Worm (Caenorhabditis elegans) whole organism, L4 larva: ENCODE results near the gene clec-160.

Source experiments
- T20F7.1 ChIP-seq: fragments of 200-800 bp; sonication (Bioruptor generic); optimal IDR thresholded peaks from 2 replicates; lab custom pipeline; 2018; ENCODE audit warnings: mild to moderate bottlenecking, missing genetic modification characterization, missing compliant biosample characterization
- T26A8.4 ChIP-seq: fragments of 200-800 bp; sonication (Bioruptor generic); IDR thresholded peaks from 2 replicates; pipeline ENCODE4 v1.3.6; 2022; ENCODE audit warnings: missing genetic modification characterization, missing compliant biosample characterization
- Y48G9A.11 ChIP-seq: fragments of 200-800 bp; sonication (Bioruptor generic); IDR thresholded peaks from 2 replicates; pipeline ENCODE4 v1.3.6; 2022; ENCODE audit warnings: missing genetic modification reagents, missing genetic modification characterization, missing compliant biosample characterization
- Y5F2A.4 ChIP-seq: fragments of 200-800 bp; sonication (Bioruptor generic); optimal IDR thresholded peaks from 2 replicates; lab custom pipeline; 2018; ENCODE audit warnings: mild to moderate bottlenecking, missing genetic modification characterization, missing compliant biosample characterization
- aha-1 ChIP-seq: fragments of 150-350 bp; peaks from one replicate; lab custom pipeline; 2014; ENCODE audit warnings: missing biosample characterization, missing genetic modification characterization
- ama-1 ChIP-seq: fragments of 150-350 bp; optimal IDR thresholded peaks from 2 replicates; lab custom pipeline; 2014; ENCODE audit warnings: inconsistent platforms, mixed read lengths
- ceh-82 ChIP-seq: sonication (generic microtip); optimal IDR thresholded peaks from 2 replicates; lab custom pipeline; 2017; ENCODE audit warnings: missing biosample characterization, missing genetic modification characterization
- ctbp-1 ChIP-seq: fragments of 200-800 bp; sonication (Bioruptor generic); IDR thresholded peaks from 2 replicates; pipeline ENCODE4 v1.3.6; 2022; ENCODE audit warnings: missing genetic modification reagents, missing genetic modification characterization, missing compliant biosample characterization
- daf-16 ChIP-seq, 3 experiments: sonication (generic microtip); optimal IDR thresholded peaks; 2 replicates each; lab custom pipeline; 2016 to 2017; ENCODE audit warnings: missing genetic modification characterization in 3 of 3, missing genetic modification reagents in 3 of 3, mild to moderate bottlenecking in 2 of 3, missing compliant biosample characterization in 2 of 3, missing biosample characterization in 1 of 3, moderate library complexity in 1 of 3
- dmd-6 ChIP-seq: fragments of 200-800 bp; sonication (Bioruptor generic); IDR thresholded peaks from 2 replicates; pipeline ENCODE4 v1.3.6; 2022; ENCODE audit warnings: missing genetic modification reagents, missing genetic modification characterization, missing compliant biosample characterization
- dmd-8 ChIP-seq: fragments of 200-800 bp; sonication (Bioruptor generic); IDR thresholded peaks from 2 replicates; pipeline ENCODE4 v1.3.6; 2022; ENCODE audit warnings: missing genetic modification characterization, missing compliant biosample characterization
- dpl-1 ChIP-seq: fragments of 150-350 bp; optimal IDR thresholded peaks from 2 replicates; lab custom pipeline; 2014; ENCODE audit warnings: missing biosample characterization, missing genetic modification reagents, missing genetic modification characterization
- hmg-1.1 ChIP-seq: fragments of 200-800 bp; sonication (Bioruptor generic); IDR thresholded peaks from 2 replicates; pipeline ENCODE4 v1.3.6; 2022; ENCODE audit warnings: missing genetic modification reagents, missing genetic modification characterization, missing compliant biosample characterization
- lin-29 ChIP-seq: fragments of 200-800 bp; sonication (Bioruptor generic); IDR thresholded peaks from 2 replicates; pipeline ENCODE4 v1.3.6; 2022; ENCODE audit warnings: missing genetic modification reagents, missing genetic modification characterization, missing compliant biosample characterization
- lin-38 ChIP-seq: fragments of 200-800 bp; sonication (Bioruptor generic); IDR thresholded peaks from 2 replicates; pipeline ENCODE4 v1.3.6; 2022; ENCODE audit warnings: missing genetic modification reagents, missing genetic modification characterization, missing compliant biosample characterization
- lir-3 ChIP-seq: sonication (generic microtip); optimal IDR thresholded peaks from 2 replicates; lab custom pipeline; 2016; ENCODE audit warnings: mild to moderate bottlenecking, missing genetic modification characterization, missing compliant biosample characterization
- lsy-2 ChIP-seq, 2 experiments: fragments of 150-350 bp in 1 of 2; sonication (generic microtip) in 1 of 2; optimal IDR thresholded peaks; 2 replicates each; lab custom pipeline; 2014 to 2017; ENCODE audit warnings: missing biosample characterization in 2 of 2, missing genetic modification characterization in 2 of 2
- mep-1 ChIP-seq: fragments of 150-350 bp; sonication (generic microtip); optimal IDR thresholded peaks from 3 replicates; lab custom pipeline; 2014; ENCODE audit warnings: missing biosample characterization, missing genetic modification characterization
- mes-2 ChIP-seq: sonication (generic microtip); optimal IDR thresholded peaks from 2 replicates; lab custom pipeline; 2016; ENCODE audit warnings: missing genotype, mild to moderate bottlenecking, missing genetic modification characterization, missing compliant biosample characterization; ENCODE audit not compliant: poor library complexity, severe bottlenecking
- nhr-42 ChIP-seq: fragments of 200-800 bp; sonication (Bioruptor generic); IDR thresholded peaks from 2 replicates; pipeline ENCODE4 v1.3.6; 2022; ENCODE audit warnings: missing genetic modification characterization, missing compliant biosample characterization
- nhr-6 ChIP-seq: fragments of 150-350 bp; optimal IDR thresholded peaks from 2 replicates; lab custom pipeline; 2014; ENCODE audit warnings: missing biosample characterization, missing genetic modification characterization
- nhr-77 ChIP-seq: fragments of 150-350 bp; optimal IDR thresholded peaks from 2 replicates; lab custom pipeline; 2014; ENCODE audit warnings: missing biosample characterization, missing genetic modification characterization
- pqm-1 ChIP-seq: sonication (generic microtip); optimal IDR thresholded peaks from 2 replicates; lab custom pipeline; 2017; ENCODE audit warnings: missing biosample characterization, missing genetic modification characterization
- sdz-12 ChIP-seq: fragments of 200-800 bp; sonication (Bioruptor generic); optimal IDR thresholded peaks from 2 replicates; lab custom pipeline; 2018; ENCODE audit warnings: mild to moderate bottlenecking, missing genetic modification characterization, missing compliant biosample characterization
- skn-1 ChIP-seq: fragments of 150-350 bp; optimal IDR thresholded peaks from 2 replicates; lab custom pipeline; 2014; ENCODE audit warnings: missing biosample characterization, missing genetic modification characterization
- snpc-1.2 ChIP-seq: fragments of 200-800 bp; sonication (Bioruptor generic); IDR thresholded peaks from 2 replicates; pipeline ENCODE4 v1.3.6; 2022; ENCODE audit warnings: missing genetic modification reagents, missing genetic modification characterization, missing compliant biosample characterization
- unc-130 ChIP-seq: sonication (generic microtip); optimal IDR thresholded peaks from 2 replicates; lab custom pipeline; 2016; ENCODE audit warnings: missing genetic modification reagents, missing genetic modification characterization, missing compliant biosample characterization
- unc-62 ChIP-seq, 3 experiments: fragments of 150-350 bp in 1 of 3; sonication (generic microtip); optimal IDR thresholded peaks in 2 of 3; peaks in 1 of 3; 1 replicate in 1 of 3; 2 replicates in 2 of 3; lab custom pipeline; 2014 to 2017; ENCODE audit warnings: missing biosample characterization in 3 of 3, missing genetic modification characterization in 3 of 3, missing genetic modification reagents in 3 of 3, missing genotype in 1 of 3
- ztf-11 ChIP-seq: fragments of 150-350 bp; optimal IDR thresholded peaks from 2 replicates; lab custom pipeline; 2014; ENCODE audit warnings: missing biosample characterization, missing genetic modification characterization

clec-160 gene

DNA sequence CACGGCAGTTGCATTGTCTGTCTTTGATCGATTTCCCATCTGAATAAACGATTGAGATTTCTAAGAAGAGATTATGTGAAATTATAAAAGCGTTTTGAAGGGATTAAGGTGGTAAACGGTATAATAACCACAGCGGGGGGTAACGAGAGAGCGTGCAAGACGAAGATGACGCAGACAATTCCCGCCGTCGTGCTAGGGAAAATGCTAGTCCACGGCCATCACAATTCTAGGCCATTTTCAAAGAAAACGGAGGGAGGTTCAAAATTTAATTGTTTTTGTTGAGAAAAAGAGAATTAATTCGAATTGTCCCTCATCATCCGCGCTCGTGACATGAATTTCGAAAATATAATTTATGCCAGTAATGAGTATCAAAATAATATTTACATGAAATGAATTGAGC, 43.3 kb upstream of the clec-160 start, which contains the start of gene F10E9.11 (continued):
- TF ChIP-seq T26A8.4 (peak; percentile 45; the same call in 1 of the 2 replicates), snpc-1.2 (GFP tag; lab: Robert Waterston, UW) (0 out of 2 replicates have a peak, but pooled peaks have one; percentile 53)

DNA sequence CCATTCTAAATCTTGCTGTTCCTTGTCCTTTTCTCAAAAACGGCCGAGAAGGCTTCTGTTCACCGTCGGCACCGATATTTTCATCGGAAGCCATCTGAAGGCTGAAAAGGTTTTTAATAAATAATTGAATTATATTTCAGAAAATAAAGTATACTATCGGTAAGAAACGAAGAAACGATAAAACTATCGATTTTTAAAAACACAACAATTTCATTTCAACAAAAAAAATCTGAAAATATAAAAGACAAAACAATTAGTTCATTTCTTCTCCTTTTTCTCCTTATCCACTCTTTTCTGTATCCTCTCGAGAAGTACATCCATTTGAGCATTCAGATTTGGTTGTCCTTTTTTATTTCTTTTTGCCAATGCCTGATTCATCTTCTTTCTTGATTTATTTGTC, 42.7 kb upstream of the clec-160 start, which contains the start of gene sas-4:
TSS of gene sas-4 (minus strand) at position 101 of the 400 bp plus-strand sequence.
- TF ChIP-seq unc-130 (GFP tag; lab: Kevin White, UChicago) = no peak
- TF ChIP-seq mep-1 (tag; lab: Kevin White, UChicago) = no peak
- TF ChIP-seq ztf-11 = no peak

DNA sequence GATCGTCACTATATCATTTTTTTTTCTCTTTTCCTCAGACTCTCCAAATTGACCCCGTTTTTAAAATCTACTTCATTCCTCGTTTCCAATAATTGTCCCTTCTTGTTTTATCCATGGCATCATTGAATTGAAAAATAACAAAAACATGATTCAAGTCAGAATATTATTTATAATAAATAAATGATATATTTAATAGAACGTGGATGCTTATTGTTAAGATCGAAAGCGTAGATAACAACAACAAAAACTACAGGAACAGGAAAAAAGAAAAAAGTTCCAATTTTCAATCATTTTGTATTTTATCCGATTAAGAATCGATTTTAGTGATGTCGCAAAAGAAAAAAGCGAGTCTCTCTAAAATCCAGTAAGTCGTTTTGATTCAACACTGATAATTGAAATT, 36.6 kb upstream of the clec-160 start, which contains the start of gene F10E9.2:
TSS of gene F10E9.2 (plus strand) at position 301 of the 400 bp plus-strand sequence.
- peak; percentile 2 for TF ChIP-seq mep-1 (tag; lab: Kevin White, UChicago)
- TF ChIP-seq dpl-1 (GFP tag; lab: Kevin White, UChicago) = no peak

DNA sequence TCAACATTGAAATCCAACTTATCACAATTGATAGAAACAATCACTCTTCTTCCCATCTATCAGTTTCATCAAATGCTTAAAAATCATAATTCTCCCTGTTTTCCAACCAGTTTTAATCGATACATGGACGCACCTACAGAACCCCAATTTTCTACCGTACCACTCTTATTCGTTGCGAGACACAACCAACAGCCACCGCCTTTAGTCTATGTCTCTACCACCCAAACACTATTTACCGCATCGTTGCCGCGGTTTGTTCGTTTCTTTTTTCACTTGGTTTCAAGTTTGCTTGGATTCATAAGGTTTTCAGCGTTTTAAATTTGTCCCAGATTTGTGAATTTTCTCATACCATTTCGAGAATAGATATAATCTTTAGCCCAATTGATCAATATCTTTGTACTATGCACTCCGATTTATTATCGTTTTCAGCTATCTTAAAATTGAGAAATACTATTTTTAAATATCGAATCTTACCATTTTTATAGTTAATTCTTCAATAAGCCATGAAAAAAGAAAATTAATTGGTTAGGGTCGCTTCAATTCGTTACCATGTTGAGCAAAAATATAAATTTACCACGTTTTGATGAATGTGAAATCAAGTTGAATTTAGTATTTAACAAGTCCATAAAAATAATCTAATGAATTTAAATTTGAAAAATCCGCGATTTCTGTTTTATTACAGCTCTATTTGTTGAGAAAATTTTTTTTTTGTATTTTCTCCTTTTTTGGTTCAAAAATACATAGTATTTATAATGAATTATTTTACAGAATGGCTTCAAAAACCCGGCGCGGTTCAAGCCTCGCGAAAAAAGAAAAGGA, 34.7 kb upstream of the clec-160 start, which contains the start of gene F10E9.3:
TSS of gene F10E9.3 (plus strand) at position 769 of the 819 bp plus-strand sequence.
- peak; percentile 13 for TF ChIP-seq T20F7.1 (GFP tag; lab: Kevin White, UChicago)
- peak in 1 of 2 experiments; percentile 93 for TF ChIP-seq unc-62 (GFP tag; optimal IDR thresholded peaks at IDR 0.05 in 1 of 2; lab: Kevin White, UChicago)
- no peak for TF ChIP-seq unc-62 (tag; optimal IDR thresholded peaks at IDR 0.05; lab: Kevin White, UChicago)
- TF ChIP-seq skn-1 (tag; lab: Kevin White, UChicago) = no peak
- TF ChIP-seq nhr-77 (tag; lab: Kevin White, UChicago) = no peak
- no peak for TF ChIP-seq daf-16 (GFP tag; optimal IDR thresholded peaks at IDR 0.05; lab: Kevin White, UChicago)
- peak; percentile 12 for TF ChIP-seq daf-16 (tag; optimal IDR thresholded peaks at IDR 0.05; lab: Kevin White, UChicago)
- TF ChIP-seq lsy-2 (tag; optimal IDR thresholded peaks at IDR 0.05; lab: Kevin White, UChicago) = peak in 1 of 2 experiments; percentile 96
- TF ChIP-seq mes-2 (tag; lab: Kevin White, UChicago) = peak; percentile 72
- peak; percentile 38 for TF ChIP-seq dpl-1 (GFP tag; lab: Kevin White, UChicago)
- TF ChIP-seq ama-1 (lab: Kevin White, UChicago) = peak; percentile 32
- peak; percentile 68 for TF ChIP-seq aha-1 (tag; lab: Kevin White, UChicago)

DNA sequence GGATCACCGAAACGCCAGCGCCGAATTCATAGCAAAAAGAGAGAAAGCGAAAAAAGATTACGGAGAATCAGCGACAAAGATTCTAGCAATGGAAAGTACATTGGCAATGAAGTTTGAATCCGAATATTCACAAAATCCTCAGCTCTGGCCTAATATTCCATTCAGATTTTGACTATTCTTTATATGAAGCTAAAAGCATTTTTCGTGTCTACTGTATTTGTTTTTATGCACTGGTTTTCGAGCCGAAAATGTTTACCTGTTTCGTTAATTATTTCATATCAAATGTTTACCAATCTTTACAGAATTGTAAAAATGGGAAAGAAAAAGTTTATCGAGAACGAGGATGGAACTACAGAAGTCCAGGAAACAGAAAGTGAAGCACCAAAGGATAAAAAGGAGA, 32.5 kb upstream of the clec-160 start, which contains the start of gene F10E9.4:
TSS of gene F10E9.4 (plus strand) at position 301 of the 400 bp plus-strand sequence.
- TF ChIP-seq aha-1 (tag; lab: Kevin White, UChicago) (no peak), lir-3 (tag; lab: Kevin White, UChicago) (no peak), Y5F2A.4 (no peak), ztf-11 (no peak), dpl-1 (GFP tag; lab: Kevin White, UChicago) (no peak), nhr-42 (GFP tag; lab: Robert Waterston, UW) (no peak), pqm-1 (tag; lab: Kevin White, UChicago) (no peak), dmd-8 (GFP tag; lab: Robert Waterston, UW) (no peak), nhr-6 (no peak), dmd-6 (GFP tag; lab: Robert Waterston, UW) (no peak), ctbp-1 (GFP tag; lab: Robert Waterston, UW) (no peak), lin-29 (GFP tag; lab: Robert Waterston, UW) (no peak), ceh-82 (no peak), Y48G9A.11 (GFP tag; lab: Robert Waterston, UW) (no peak), sdz-12 (GFP tag; lab: Kevin White, UChicago) (no peak), lin-38 (no peak), hmg-1.1 (GFP tag; lab: Robert Waterston, UW) (no peak)
